Worm (Caenorhabditis elegans): Measurements from ENCODE around the gene F13A7.1.

- TF ChIP-seq tbx-37 (GFP tag; conservative IDR thresholded peaks at IDR 0.05) (no peak), ama-1 (optimal IDR thresholded peaks at IDR 0.05) (no peak), flt-1 (GFP tag; IDR thresholded peaks at IDR 0.05) (no peak), ets-7 (tag; optimal IDR thresholded peaks at IDR 0.05) (no peak), hmbx-1 (tag; optimal IDR thresholded peaks at IDR 0.05) (no peak), tra-4 (tag; optimal IDR thresholded peaks at IDR 0.05) (no peak), ceh-13 (GFP tag; optimal IDR thresholded peaks at IDR 0.05) (no peak), B0310.2 (tag; optimal IDR thresholded peaks at IDR 0.05) (no peak)
Observed at ce11 chrV:16342258-16342618, 35.5 kb downstream of the F13A7.1 start, which contains the start of gene nhr-193.

Measured in whole organism, early embryonic.